Worm (Caenorhabditis elegans): ENCODE data around the gene frpr-2.

Gene frpr-2

DNA sequence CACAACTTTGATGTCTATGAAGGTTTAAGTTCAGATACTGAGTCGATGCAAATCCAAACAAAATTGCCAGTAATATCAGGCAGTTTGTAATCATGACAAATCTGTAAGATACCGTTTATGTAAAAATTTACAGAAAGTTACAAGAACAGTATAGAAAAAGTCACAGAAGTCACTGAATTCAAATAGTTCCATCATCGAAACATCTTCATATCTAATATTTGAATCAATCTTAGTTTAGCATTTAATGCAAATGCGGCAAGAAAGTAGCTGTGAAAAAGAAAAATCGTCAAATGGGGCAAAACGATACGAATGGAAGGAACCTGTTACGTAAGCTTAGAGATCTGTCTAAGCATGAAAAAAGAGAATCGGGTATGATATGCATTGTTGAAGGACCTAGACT lies 22.1 kb upstream of the frpr-2 start, which contains the start of gene gmap-2:
Gene gmap-2 (minus strand): TSS at position 101 of the 400 bp plus-strand sequence.
- TF ChIP-seq daf-12 (tag; optimal IDR thresholded peaks at IDR 0.05) = no peak
- no peak for TF ChIP-seq nhr-42 (GFP tag; IDR thresholded peaks at IDR 0.05)
- TF ChIP-seq nhr-111 (GFP tag; optimal IDR thresholded peaks at IDR 0.05) = no peak
- TF ChIP-seq nhr-6 (tag; optimal IDR thresholded peaks at IDR 0.05) = no peak
- TF ChIP-seq saeg-2 (GFP tag; IDR thresholded peaks at IDR 0.05) = no peak
- no peak for TF ChIP-seq F37D6.2 (tag; optimal IDR thresholded peaks at IDR 0.05)
- no peak for TF ChIP-seq dmd-9 (GFP tag; IDR thresholded peaks at IDR 0.05)
- TF ChIP-seq dmd-6 (GFP tag; IDR thresholded peaks at IDR 0.05) = no peak
- no peak for TF ChIP-seq lin-39 (tag; optimal IDR thresholded peaks at IDR 0.05)
- no peak for TF ChIP-seq nhr-48 (tag; optimal IDR thresholded peaks at IDR 0.05)
- no peak for TF ChIP-seq F10B5.3 (tag; optimal IDR thresholded peaks at IDR 0.05)
- no peak for TF ChIP-seq zip-2 (tag; optimal IDR thresholded peaks at IDR 0.05)
- TF ChIP-seq hif-1 (tag; optimal IDR thresholded peaks at IDR 0.05) = no peak
- TF ChIP-seq ZK337.2 (GFP tag; IDR thresholded peaks at IDR 0.05) = no peak
- no peak for TF ChIP-seq lin-1 (GFP tag; IDR thresholded peaks at IDR 0.05)
- TF ChIP-seq fos-1 (tag; optimal IDR thresholded peaks at IDR 0.05) = no peak
- TF ChIP-seq ztf-11 (tag; optimal IDR thresholded peaks at IDR 0.05) = no peak

DNA sequence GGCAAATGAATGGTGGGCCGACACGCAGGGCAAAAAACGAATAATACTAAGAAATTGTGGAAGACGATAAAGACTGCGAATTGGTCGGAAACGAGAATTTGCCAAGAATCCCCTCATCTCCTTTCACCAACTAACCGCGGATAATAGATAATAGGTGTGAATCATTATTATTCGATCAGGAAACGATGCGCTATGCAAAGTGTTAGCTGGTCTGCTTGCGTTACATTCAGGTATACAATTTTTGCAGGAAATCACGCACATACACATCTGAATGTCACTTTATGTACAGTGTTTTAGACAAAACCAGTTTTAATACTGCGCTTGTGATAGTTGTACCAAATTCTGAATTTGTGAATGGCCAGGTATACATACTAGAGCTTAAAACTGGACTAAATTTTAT lies 20.6 kb upstream of the frpr-2 start:
- TF ChIP-seq lin-38 (GFP tag; IDR thresholded peaks at IDR 0.05) = no peak
- peak; percentile 97 for TF ChIP-seq aha-1 (tag)
- TF ChIP-seq T20F7.1 (GFP tag; optimal IDR thresholded peaks at IDR 0.05) = no peak
- TF ChIP-seq unc-62 (GFP tag; optimal IDR thresholded peaks at IDR 0.05 in 1 of 2) = peak in 1 of 2 experiments; percentile 54
- no peak for TF ChIP-seq unc-62 (tag; optimal IDR thresholded peaks at IDR 0.05)

DNA sequence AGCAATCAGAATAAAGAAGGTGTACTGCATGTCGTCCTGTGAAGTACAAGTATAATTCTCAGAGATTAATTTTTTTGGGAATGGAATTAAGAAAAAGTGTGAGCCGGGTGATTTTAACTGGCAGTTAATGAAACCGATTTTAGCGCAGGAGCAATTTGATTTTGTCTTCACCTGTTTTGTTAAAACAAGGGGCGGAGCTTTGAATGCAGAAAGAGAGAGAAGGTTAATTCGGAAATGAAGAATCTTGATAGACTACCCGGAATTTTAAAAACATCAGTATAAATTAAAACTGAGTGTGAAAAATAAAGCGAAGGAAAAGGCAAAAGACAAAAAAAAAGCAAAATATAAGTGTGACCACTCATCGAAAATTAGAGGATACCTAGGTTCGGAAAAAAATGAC lies 18.7 kb upstream of the frpr-2 start, which contains the start of gene C05E7.3:
Gene C05E7.3 (minus strand): TSS at position 101 of the 400 bp plus-strand sequence.
- no peak for TF ChIP-seq daf-12 (tag; optimal IDR thresholded peaks at IDR 0.05)
- TF ChIP-seq ceh-20 (GFP tag; IDR thresholded peaks at IDR 0.05) = no peak
- no peak for TF ChIP-seq F49E8.2 (tag; optimal IDR thresholded peaks at IDR 0.05; ENCODE audit: borderline replicate concordance)
- TF ChIP-seq aly-2 (tag; optimal IDR thresholded peaks at IDR 0.05) = no peak
- TF ChIP-seq vab-7 (GFP tag; IDR thresholded peaks at IDR 0.05) = no peak
- no peak for TF ChIP-seq daf-19 (GFP tag; conservative IDR thresholded peaks at IDR 0.05)
- no peak for TF ChIP-seq mes-2 (tag; optimal IDR thresholded peaks at IDR 0.05; ENCODE audit: poor library complexity, severe bottlenecking)
- TF ChIP-seq lir-3 (tag; optimal IDR thresholded peaks at IDR 0.05) = no peak
- no peak for TF ChIP-seq egl-27 (tag; optimal IDR thresholded peaks at IDR 0.05)
- no peak for TF ChIP-seq nhr-41 (GFP tag; IDR thresholded peaks at IDR 0.05)
- no peak for TF ChIP-seq set-16 (GFP tag; IDR thresholded peaks at IDR 0.05)
- TF ChIP-seq ces-1 (GFP tag; optimal IDR thresholded peaks at IDR 0.05) = no peak
- TF ChIP-seq nhr-6 (tag; optimal IDR thresholded peaks at IDR 0.05) = no peak
- TF ChIP-seq ZK337.2 (GFP tag; IDR thresholded peaks at IDR 0.05) = no peak
- no peak for TF ChIP-seq tag-97 (GFP tag; IDR thresholded peaks at IDR 0.05)
- TF ChIP-seq F10B5.3 (tag; optimal IDR thresholded peaks at IDR 0.05) = no peak
- no peak for TF ChIP-seq dmd-8 (GFP tag; IDR thresholded peaks at IDR 0.05)
- no peak for TF ChIP-seq unc-130 (GFP tag; optimal IDR thresholded peaks at IDR 0.05)
- no peak for TF ChIP-seq F44E2.7 (GFP tag; IDR thresholded peaks at IDR 0.05)

DNA sequence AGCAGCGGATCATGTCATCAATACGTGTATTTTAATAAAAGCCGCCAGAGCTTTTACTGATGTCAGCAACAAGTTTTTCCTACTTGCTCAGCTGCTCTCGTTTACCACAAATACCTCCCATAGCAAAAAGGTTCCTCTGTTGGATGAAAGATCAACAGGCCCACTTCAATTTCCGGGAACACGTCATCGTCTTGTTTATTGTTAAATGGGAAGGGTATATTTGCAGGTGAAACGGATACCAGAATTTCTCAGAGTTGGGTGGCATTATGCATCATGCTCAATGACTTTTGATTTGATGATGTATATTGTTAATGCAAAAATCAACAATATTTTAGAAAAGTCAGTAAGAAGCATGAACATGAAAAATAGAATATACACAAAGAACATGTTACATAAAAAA lies 14.1 kb upstream of the frpr-2 start:
- TF ChIP-seq zfp-2 (tag; optimal IDR thresholded peaks at IDR 0.05) (no peak), aha-1 (tag) (peak; percentile 59), unc-130 (GFP tag; optimal IDR thresholded peaks at IDR 0.05) (no peak), mes-2 (tag; optimal IDR thresholded peaks at IDR 0.05; ENCODE audit: poor library complexity, severe bottlenecking) (no peak), T26A8.4 (GFP tag; IDR thresholded peaks at IDR 0.05) (no peak), mxl-2 (GFP tag; conservative IDR thresholded peaks at IDR 0.05) (no peak), daf-8 (GFP tag; IDR thresholded peaks at IDR 0.05) (no peak)
